Worm (Caenorhabditis elegans) whole organism, young adult: ENCODE data around the gene srg-36.

Experiments
- B0261.1 ChIP-seq: sonication (generic microtip); optimal IDR thresholded peaks from 2 replicates; lab custom pipeline; 2016; ENCODE audit warnings: mild to moderate bottlenecking, missing genetic modification characterization, moderate library complexity, missing compliant biosample characterization
- C06A6.2 ChIP-seq: fragments of 200-800 bp; sonication (Bioruptor generic); conservative IDR thresholded peaks from 2 replicates; pipeline ENCODE4 v1.3.6; 2022; ENCODE audit warnings: missing genetic modification characterization, missing compliant biosample characterization
- K11D2.4 ChIP-seq: fragments of 200-800 bp; sonication (Bioruptor generic); IDR thresholded peaks from 2 replicates; pipeline ENCODE4 v1.3.6; 2022; ENCODE audit warnings: missing genetic modification reagents, missing genetic modification characterization, missing compliant biosample characterization
- Y56A3A.18 ChIP-seq: fragments of 200-800 bp; sonication (Bioruptor generic); IDR thresholded peaks from 2 replicates; pipeline ENCODE4 v1.3.6; 2022; ENCODE audit warnings: missing genetic modification reagents, missing genetic modification characterization, missing compliant biosample characterization
- Y67H2A.10 ChIP-seq: fragments of 200-800 bp; sonication (Bioruptor generic); conservative IDR thresholded peaks from 2 replicates; pipeline ENCODE4 v1.3.6; 2022; ENCODE audit warnings: missing genetic modification reagents, missing genetic modification characterization, missing compliant biosample characterization
- ZK185.1 ChIP-seq: sonication (generic microtip); optimal IDR thresholded peaks from 2 replicates; lab custom pipeline; 2016; ENCODE audit warnings: mild to moderate bottlenecking, missing genetic modification characterization, missing compliant biosample characterization; ENCODE audit not compliant: poor library complexity, severe bottlenecking
- aptf-2 ChIP-seq: fragments of 200-800 bp; sonication (Bioruptor generic); conservative IDR thresholded peaks from 2 replicates; pipeline ENCODE4 v1.3.6; 2022; ENCODE audit warnings: missing genetic modification reagents, missing genetic modification characterization, missing compliant biosample characterization
- attf-3 ChIP-seq: fragments of 200-800 bp; sonication (Bioruptor generic); conservative IDR thresholded peaks from 2 replicates; pipeline ENCODE4 v1.3.6; 2022; ENCODE audit warnings: missing genetic modification reagents, missing genetic modification characterization, missing compliant biosample characterization
- attf-5 ChIP-seq: fragments of 200-800 bp; sonication (Bioruptor generic); optimal IDR thresholded peaks from 2 replicates; lab custom pipeline; 2018; ENCODE audit warnings: mild to moderate bottlenecking, missing genetic modification characterization, missing compliant biosample characterization
- ccch-3 ChIP-seq: fragments of 200-800 bp; sonication (Bioruptor generic); optimal IDR thresholded peaks from 2 replicates; lab custom pipeline; 2018; ENCODE audit warnings: mild to moderate bottlenecking, missing genetic modification characterization, missing compliant biosample characterization
- ekl-4 ChIP-seq: fragments of 200-800 bp; sonication (Bioruptor generic); IDR thresholded peaks from 2 replicates; pipeline ENCODE4 v1.3.6; 2022; ENCODE audit warnings: missing genetic modification reagents, missing genetic modification characterization, missing compliant biosample characterization
- ets-4 ChIP-seq: fragments of 200-800 bp; sonication (Bioruptor generic); optimal IDR thresholded peaks from 2 replicates; lab custom pipeline; 2018; ENCODE audit warnings: mild to moderate bottlenecking, missing genetic modification characterization, missing compliant biosample characterization
- fkh-3 ChIP-seq: sonication (generic microtip); optimal IDR thresholded peaks from 2 replicates; lab custom pipeline; 2016; ENCODE audit warnings: mild to moderate bottlenecking, missing genetic modification characterization, missing compliant biosample characterization
- him-1 ChIP-seq: sonication (generic microtip); optimal IDR thresholded peaks from 2 replicates; lab custom pipeline; 2016; ENCODE audit warnings: missing genotype, missing genetic modification reagents, missing genetic modification characterization, missing compliant biosample characterization
- let-526 ChIP-seq: fragments of 200-800 bp; sonication (Bioruptor generic); IDR thresholded peaks from 2 replicates; pipeline ENCODE4 v1.3.6; 2022; ENCODE audit warnings: missing genetic modification reagents, missing genetic modification characterization, missing compliant biosample characterization
- lir-1 ChIP-seq: fragments of 200-800 bp; sonication (Bioruptor generic); conservative IDR thresholded peaks from 2 replicates; pipeline ENCODE4 v1.3.6; 2022; ENCODE audit warnings: missing genetic modification reagents, missing genetic modification characterization, missing compliant biosample characterization
- lsl-1 ChIP-seq: fragments of 200-800 bp; sonication (Bioruptor generic); optimal IDR thresholded peaks from 2 replicates; lab custom pipeline; 2018; ENCODE audit warnings: mild to moderate bottlenecking, missing genetic modification characterization, moderate library complexity, missing compliant biosample characterization
- mel-28 ChIP-seq: sonication (generic microtip); optimal IDR thresholded peaks from 2 replicates; lab custom pipeline; 2016; ENCODE audit warnings: borderline replicate concordance, mild to moderate bottlenecking, missing genetic modification characterization, missing compliant biosample characterization
- nfya-1 ChIP-seq: sonication (generic microtip); optimal IDR thresholded peaks from 2 replicates; lab custom pipeline; 2017; ENCODE audit warnings: antibody characterized with exemption, missing compliant biosample characterization, missing genetic modification characterization, borderline replicate concordance; ENCODE audit not compliant: insufficient read depth
- repo-1 ChIP-seq: sonication (generic microtip); optimal IDR thresholded peaks from 2 replicates; lab custom pipeline; 2017; ENCODE audit warnings: mild to moderate bottlenecking, missing genetic modification characterization, missing compliant biosample characterization
- rpc-1 ChIP-seq, 2 experiments: fragments of 150-350 bp in 1 of 2; sonication (generic microtip) in 1 of 2; optimal IDR thresholded peaks; 2 replicates each; lab custom pipeline; 2014 to 2018; ENCODE audit warnings: missing biosample characterization in 1 of 2, missing genetic modification characterization in 1 of 2, missing genetic modification reagents in 1 of 2, missing genotype in 1 of 2
- snpc-4 ChIP-seq, 5 experiments: fragments of 150-350 bp in 1 of 5; sonication (generic microtip) in 4 of 5; optimal IDR thresholded peaks; 2 replicates each; lab custom pipeline; 2014 to 2018; ENCODE audit warnings: missing genetic modification characterization in 5 of 5, missing biosample characterization in 3 of 5, antibody characterized with exemption in 2 of 5, mild to moderate bottlenecking in 2 of 5, missing compliant biosample characterization in 2 of 5, missing genotype in 2 of 5, moderate library complexity in 2 of 5, missing genetic modification reagents in 1 of 5
- sptf-2 ChIP-seq: fragments of 200-800 bp; sonication (Bioruptor generic); optimal IDR thresholded peaks from 2 replicates; lab custom pipeline; 2018; ENCODE audit warnings: mild to moderate bottlenecking, missing genetic modification characterization, missing compliant biosample characterization
- tbx-9 ChIP-seq: sonication (generic microtip); optimal IDR thresholded peaks from 2 replicates; lab custom pipeline; 2016; ENCODE audit warnings: borderline replicate concordance, missing genetic modification characterization, inconsistent platforms, missing compliant biosample characterization
- xnd-1 ChIP-seq: sonication (generic microtip); optimal IDR thresholded peaks from 2 replicates; lab custom pipeline; 2016; ENCODE audit warnings: missing genotype, missing genetic modification reagents, missing genetic modification characterization, missing compliant biosample characterization
- ztf-25 ChIP-seq: fragments of 200-800 bp; sonication (Bioruptor generic); IDR thresholded peaks from 2 replicates; pipeline ENCODE4 v1.3.6; 2022; ENCODE audit warnings: missing genetic modification reagents, missing genetic modification characterization, missing compliant biosample characterization

srg-36 gene

ce11 chrX:14185631-14186030, 48.6 kb downstream of the srg-36 start:
- TF ChIP-seq ccch-3 (GFP tag; lab: Kevin White, UChicago) (no peak), aptf-2 (GFP tag; lab: Robert Waterston, UW) (no peak), repo-1 (tag; lab: Kevin White, UChicago) (no peak), Y67H2A.10 (GFP tag; lab: Robert Waterston, UW) (no peak), ZK185.1 (tag; lab: Kevin White, UChicago) (no peak)
- TF ChIP-seq, all 124 proteins: peak for 0

ce11 chrX:14182514-14182913, 51.8 kb downstream of the srg-36 start:
- TF ChIP-seq C06A6.2 (GFP tag; lab: Robert Waterston, UW) (no peak), lsl-1 (no peak), attf-3 (GFP tag; lab: Robert Waterston, UW) (no peak), tbx-9 (no peak), fkh-3 (tag; lab: Kevin White, UChicago) (no peak), attf-5 (no peak), xnd-1 (tag; lab: Kevin White, UChicago) (no peak), B0261.1 (tag; lab: Kevin White, UChicago) (no peak), Y56A3A.18 (GFP tag; lab: Robert Waterston, UW) (no peak), K11D2.4 (GFP tag; lab: Robert Waterston, UW) (no peak), snpc-4 (GFP tag; optimal IDR thresholded peaks at IDR 0.05; lab: Kevin White, UChicago) (no peak), snpc-4 (tag; optimal IDR thresholded peaks at IDR 0.05; lab: Kevin White, UChicago) (no peak)
- TF ChIP-seq, all 124 proteins: peak for 0

ce11 chrX:14180151-14180550, 54.1 kb downstream of the srg-36 start, which contains the start of gene C37E2.3:
Gene C37E2.3 (plus strand): TSS chrX:14180451.
- TF ChIP-seq mel-28 (tag; lab: Kevin White, UChicago) (no peak), ekl-4 (GFP tag; lab: Robert Waterston, UW) (no peak), lir-1 (no peak), rpc-1 (optimal IDR thresholded peaks at IDR 0.05; lab: Kevin White, UChicago) (no peak), rpc-1 (tag; optimal IDR thresholded peaks at IDR 0.05; lab: Kevin White, UChicago) (no peak), ets-4 (GFP tag; lab: Kevin White, UChicago) (no peak), ztf-25 (GFP tag; lab: Robert Waterston, UW) (no peak), sptf-2 (no peak), let-526 (GFP tag; lab: Robert Waterston, UW) (no peak), nfya-1 (no peak), xnd-1 (tag; lab: Kevin White, UChicago) (no peak), him-1 (tag; lab: Kevin White, UChicago) (no peak)
